Worm (Caenorhabditis elegans) whole organism, L4/young adult: ENCODE data around the gene col-174.

ENCODE experiments used
- W03F9.2 ChIP-seq: fragments of 150-350 bp; optimal IDR thresholded peaks from 2 replicates; lab custom pipeline; 2014; ENCODE audit warnings: missing biosample characterization, missing genetic modification characterization
- dao-5 ChIP-seq: sonication (generic microtip); optimal IDR thresholded peaks from 2 replicates; lab custom pipeline; 2016; ENCODE audit warnings: missing genotype, missing genetic modification characterization, moderate library complexity, missing compliant biosample characterization
- him-1 ChIP-seq: sonication (generic microtip); optimal IDR thresholded peaks from 2 replicates; lab custom pipeline; 2016; ENCODE audit warnings: missing genotype, missing genetic modification reagents, missing genetic modification characterization, missing compliant biosample characterization

The col-174 gene

ce11 chrX:7540033-7540432, 6.6 kb upstream of the col-174 start, which contains the start of gene glb-16:
TSS of gene glb-16 (minus strand) at chrX:7540133.
- TF ChIP-seq W03F9.2 (tag; lab: Kevin White, UChicago) (no peak), him-1 (tag; lab: Kevin White, UChicago) (no peak), dao-5 (tag; lab: Kevin White, UChicago) (no peak)

- TF ChIP-seq dao-5 (tag; lab: Kevin White, UChicago) (no peak), him-1 (tag; lab: Kevin White, UChicago) (no peak), W03F9.2 (tag; lab: Kevin White, UChicago) (no peak)
Observed at ce11 chrX:7541078-7541477, 5.5 kb upstream of the col-174 start.

ce11 chrX:7547696-7548095, 1.1 kb downstream of the col-174 start:
- no peak for TF ChIP-seq W03F9.2 (tag; lab: Kevin White, UChicago)
- TF ChIP-seq dao-5 (tag; lab: Kevin White, UChicago) = no peak
- no peak for TF ChIP-seq him-1 (tag; lab: Kevin White, UChicago)

- no peak for TF ChIP-seq him-1 (tag; lab: Kevin White, UChicago)
- TF ChIP-seq W03F9.2 (tag; lab: Kevin White, UChicago) = no peak
- no peak for TF ChIP-seq dao-5 (tag; lab: Kevin White, UChicago)
Observed at ce11 chrX:7548158-7548557, 1.5 kb downstream of the col-174 start, which contains the start of gene F46C8.1. TSS of gene F46C8.1 (plus strand) at chrX:7548458.

- TF ChIP-seq him-1 (tag; lab: Kevin White, UChicago) (no peak), dao-5 (tag; lab: Kevin White, UChicago) (no peak), W03F9.2 (tag; lab: Kevin White, UChicago) (no peak)
Observed at ce11 chrX:7550452-7550851, 3.8 kb downstream of the col-174 start.

- TF ChIP-seq W03F9.2 (tag; lab: Kevin White, UChicago) = no peak
- TF ChIP-seq him-1 (tag; lab: Kevin White, UChicago) = no peak
- TF ChIP-seq dao-5 (tag; lab: Kevin White, UChicago) = no peak
Observed at ce11 chrX:7553331-7553730, 6.7 kb downstream of the col-174 start.

ce11 chrX:7554326-7554725, 7.7 kb downstream of the col-174 start, which contains the start of gene F46C8.8:
TSS of gene F46C8.8 (minus strand) at chrX:7554426.
- no peak for TF ChIP-seq him-1 (tag; lab: Kevin White, UChicago)
- TF ChIP-seq dao-5 (tag; lab: Kevin White, UChicago) = no peak
- TF ChIP-seq W03F9.2 (tag; lab: Kevin White, UChicago) = no peak

ce11 chrX:7558928-7559455, 12.4 kb downstream of the col-174 start, which contains the start of the genes PDB1.1 and F08C6.5:
TSS of gene PDB1.1 (minus strand) at chrX:7559085.
TSS of gene F08C6.5 (plus strand) at chrX:7559405.
- TF ChIP-seq him-1 (tag; lab: Kevin White, UChicago) = no peak
- TF ChIP-seq W03F9.2 (tag; lab: Kevin White, UChicago) = no peak
- no peak for TF ChIP-seq dao-5 (tag; lab: Kevin White, UChicago)

ce11 chrX:7561972-7562371, 15.4 kb downstream of the col-174 start:
- TF ChIP-seq dao-5 (tag; lab: Kevin White, UChicago) (no peak), W03F9.2 (tag; lab: Kevin White, UChicago) (no peak), him-1 (tag; lab: Kevin White, UChicago) (no peak)

- TF ChIP-seq W03F9.2 (tag; lab: Kevin White, UChicago) = no peak
- no peak for TF ChIP-seq him-1 (tag; lab: Kevin White, UChicago)
- TF ChIP-seq dao-5 (tag; lab: Kevin White, UChicago) = no peak
Observed at ce11 chrX:7562625-7563024, 16.0 kb downstream of the col-174 start, which contains the start of gene sto-1. TSS of gene sto-1 (plus strand) at chrX:7562824.

ce11 chrX:7563425-7563824, 16.8 kb downstream of the col-174 start:
- TF ChIP-seq him-1 (tag; lab: Kevin White, UChicago) (no peak), W03F9.2 (tag; lab: Kevin White, UChicago) (no peak), dao-5 (tag; lab: Kevin White, UChicago) (no peak)

- TF ChIP-seq dao-5 (tag; lab: Kevin White, UChicago) (no peak), him-1 (tag; lab: Kevin White, UChicago) (no peak), W03F9.2 (tag; lab: Kevin White, UChicago) (no peak)
Observed at ce11 chrX:7565005-7565404, 18.4 kb downstream of the col-174 start, which contains the start of gene vps-52. TSS of gene vps-52 (plus strand) at chrX:7565323.

ce11 chrX:7568684-7569289, 22.2 kb downstream of the col-174 start:
- TF ChIP-seq W03F9.2 (tag; lab: Kevin White, UChicago) (no peak), him-1 (tag; lab: Kevin White, UChicago) (no peak), dao-5 (tag; lab: Kevin White, UChicago) (no peak)
